Worm (Caenorhabditis elegans): ENCODE results near the gene C49C3.11.

DNA sequence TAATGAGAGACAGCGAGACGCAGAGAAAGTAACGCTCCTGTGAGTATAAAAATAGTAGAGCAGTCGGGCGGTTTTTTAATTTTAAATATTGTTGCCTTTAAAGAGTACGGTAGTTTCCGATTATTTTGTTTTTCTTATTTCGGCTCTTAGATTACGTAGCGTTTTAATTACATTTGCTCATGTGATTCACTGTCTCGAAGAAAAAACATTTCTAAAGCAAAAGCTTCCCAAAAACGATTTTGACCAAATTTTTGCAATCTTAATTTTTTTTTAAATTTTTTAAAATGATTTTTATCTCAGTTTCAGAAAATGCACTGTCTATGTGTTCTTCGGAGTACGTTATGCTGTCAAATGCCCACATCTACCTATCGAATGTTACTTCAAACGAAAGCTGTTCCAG, 32.5 kb downstream of the C49C3.11 start, which contains the start of gene haf-1:
- TF ChIP-seq nhr-48 (tag; optimal IDR thresholded peaks at IDR 0.05) (no peak), lsy-2 (tag; optimal IDR thresholded peaks at IDR 0.05) (no peak), unc-130 (GFP tag; optimal IDR thresholded peaks at IDR 0.05) (no peak), spr-1 (tag; optimal IDR thresholded peaks at IDR 0.05) (no peak), nhr-77 (tag; optimal IDR thresholded peaks at IDR 0.05) (no peak), pha-4 (GFP tag; IDR thresholded peaks at IDR 0.05) (no peak), pha-4 (tag; optimal IDR thresholded peaks at IDR 0.05) (no peak)
